Fruit fly (Drosophila melanogaster): ENCODE measurements around the gene Mst36Fa.

Gene Mst36Fa

dm6 chr2L:18708239-18708891, 31.6 kb upstream of the Mst36Fa start, which contains the start of the genes Faf2 and Grip71 (continued):
- TF ChIP-seq bcd (GFP tag; optimal IDR thresholded peaks at IDR 0.05) (peak; percentile 94), CG10979 (tag; optimal IDR thresholded peaks at IDR 0.05) (peak; percentile 80), CG32767 (GFP tag; IDR thresholded peaks at IDR 0.05) (peak; percentile 83), CG8281 (tag; optimal IDR thresholded peaks at IDR 0.05) (peak; percentile 63), esg (GFP tag; conservative IDR thresholded peaks at IDR 0.05) (peak; percentile 96), caup (GFP tag; optimal IDR thresholded peaks at IDR 0.05; ENCODE audit: severe bottlenecking) (peak; percentile 84), CG9727 (GFP tag; optimal IDR thresholded peaks at IDR 0.05) (peak; percentile 88), Xrp1 (GFP tag; IDR thresholded peaks at IDR 0.05) (peak; percentile 94), ash1 (GFP tag; optimal IDR thresholded peaks at IDR 0.05) (no peak), ssp (GFP tag; IDR thresholded peaks at IDR 0.05) (peak; percentile 99), seq (GFP tag; IDR thresholded peaks at IDR 0.05) (peak; percentile 90), Dek (tag; optimal IDR thresholded peaks at IDR 0.05) (peak; percentile 92), Rfx (GFP tag; IDR thresholded peaks at IDR 0.05) (peak; percentile 97), CG2712 (tag; optimal IDR thresholded peaks at IDR 0.05) (peak; percentile 96), Asciz (GFP tag; optimal IDR thresholded peaks at IDR 0.05) (peak; percentile 68), kni (GFP tag; optimal IDR thresholded peaks at IDR 0.05) (no peak), zf30C (GFP tag; optimal IDR thresholded peaks at IDR 0.05) (no peak), Sox100B (GFP tag; optimal IDR thresholded peaks at IDR 0.05) (no peak), ATbp (GFP tag; optimal IDR thresholded peaks at IDR 0.05) (peak; percentile 76), CG12744 (GFP tag; optimal IDR thresholded peaks at IDR 0.05) (peak; percentile 68), Blimp-1 (GFP tag; optimal IDR thresholded peaks at IDR 0.05) (peak; percentile 86), CG10462 (GFP tag; optimal IDR thresholded peaks at IDR 0.05) (peak; percentile 67), dm (GFP tag; optimal IDR thresholded peaks at IDR 0.05) (peak; percentile 53), CG8089 (GFP tag; optimal IDR thresholded peaks at IDR 0.05) (peak; percentile 33), corto (GFP tag; optimal IDR thresholded peaks at IDR 0.05) (peak; percentile 65), Poxn (GFP tag; IDR thresholded peaks at IDR 0.05) (peak; percentile 84), CG3838 (GFP tag; optimal IDR thresholded peaks at IDR 0.05) (peak; percentile 71), Rx (GFP tag; IDR thresholded peaks at IDR 0.05) (peak; percentile 93), CG30403 (GFP tag; optimal IDR thresholded peaks at IDR 0.05) (peak; percentile 96), Usf (GFP tag; optimal IDR thresholded peaks at IDR 0.05) (peak; percentile 87), CG17612 (GFP tag; IDR thresholded peaks at IDR 0.05) (peak; percentile 87), gsb-n (tag; optimal IDR thresholded peaks at IDR 0.05) (peak; percentile 85), D19A (tag; optimal IDR thresholded peaks at IDR 0.05) (peak; percentile 74), CG11560 (tag; IDR thresholded peaks at IDR 0.05) (peak; percentile 85), nerfin-1 (tag; optimal IDR thresholded peaks at IDR 0.05) (peak; percentile 82), kay (GFP tag; optimal IDR thresholded peaks at IDR 0.05) (peak; percentile 85), amos (GFP tag; IDR thresholded peaks at IDR 0.05; ENCODE audit: partially characterized antibody) (peak; percentile 47; the same call in 1 of the 2 replicates), Side (GFP tag; optimal IDR thresholded peaks at IDR 0.05) (peak; percentile 65), CG18599 (GFP tag; optimal IDR thresholded peaks at IDR 0.05) (peak; percentile 88), CTCF (GFP tag; optimal IDR thresholded peaks at IDR 0.05) (peak; percentile 23), emc (GFP tag; optimal IDR thresholded peaks at IDR 0.05) (peak; percentile 71), CG13296 (GFP tag; optimal IDR thresholded peaks at IDR 0.05) (peak; percentile 57), pan (optimal IDR thresholded peaks at IDR 0.05) (no peak), pan (GFP tag; optimal IDR thresholded peaks at IDR 0.05 in 1 of 2, IDR thresholded peaks at IDR 0.05 in 1 of 2) (peak in 1 of 2 experiments; percentile 95), CG18262 (tag; optimal IDR thresholded peaks at IDR 0.05) (peak; percentile 87), tx (GFP tag; optimal IDR thresholded peaks at IDR 0.05) (peak; percentile 79), Hr3 (GFP tag; optimal IDR thresholded peaks at IDR 0.05) (peak; percentile 93), pum (GFP tag; optimal IDR thresholded peaks at IDR 0.05) (peak; percentile 94), CG10431 (GFP tag; optimal IDR thresholded peaks at IDR 0.05) (peak; percentile 27), CG5245 (GFP tag; optimal IDR thresholded peaks at IDR 0.05) (peak; percentile 87)

Data from whole organism, embryonic.